Worm (Caenorhabditis elegans) whole organism, L1 larva: Measurements from ENCODE around the gene ZK666.1.

Source experiments
- C04F5.9 ChIP-seq: sonication (generic microtip); optimal IDR thresholded peaks from 2 replicates; lab custom pipeline; 2016; ENCODE audit warnings: missing genetic modification characterization, missing compliant biosample characterization
- C34B4.2 ChIP-seq: sonication (generic microtip); optimal IDR thresholded peaks from 2 replicates; lab custom pipeline; 2017; ENCODE audit warnings: mild to moderate bottlenecking, missing genetic modification characterization, missing compliant biosample characterization
- Y116A8C.19 ChIP-seq: sonication (generic microtip); optimal IDR thresholded peaks from 2 replicates; lab custom pipeline; 2016; ENCODE audit warnings: missing compliant biosample characterization, missing genetic modification characterization, borderline replicate concordance
- aha-1 ChIP-seq: fragments of 150-350 bp; optimal IDR thresholded peaks from 2 replicates; lab custom pipeline; 2014; ENCODE audit warnings: missing biosample characterization, missing genetic modification characterization
- aly-2 ChIP-seq: fragments of 150-350 bp; optimal IDR thresholded peaks from 2 replicates; lab custom pipeline; 2014; ENCODE audit warnings: missing biosample characterization, missing genetic modification characterization
- blmp-1 ChIP-seq: fragments of 150-350 bp; optimal IDR thresholded peaks from 2 replicates; lab custom pipeline; 2014; ENCODE audit warnings: missing biosample characterization, missing genetic modification characterization
- ceh-63 ChIP-seq: fragments of 200-800 bp; sonication (Bioruptor generic); optimal IDR thresholded peaks from 2 replicates; lab custom pipeline; 2018; ENCODE audit warnings: mild to moderate bottlenecking, missing genetic modification characterization, missing compliant biosample characterization
- ceh-8 ChIP-seq: fragments of 200-800 bp; sonication (Bioruptor generic); optimal IDR thresholded peaks from 2 replicates; lab custom pipeline; 2018; ENCODE audit warnings: mild to moderate bottlenecking, missing genetic modification characterization, moderate library complexity, missing compliant biosample characterization
- ceh-88 ChIP-seq: fragments of 200-800 bp; sonication (Bioruptor generic); IDR thresholded peaks from 2 replicates; pipeline ENCODE4 v1.3.6; 2022; ENCODE audit warnings: missing genetic modification characterization, missing compliant biosample characterization
- ceh-90 ChIP-seq: sonication (generic microtip); optimal IDR thresholded peaks from 2 replicates; lab custom pipeline; 2016; ENCODE audit warnings: missing genetic modification characterization, missing compliant biosample characterization
- efl-1 ChIP-seq, 4 experiments: fragments of 150-350 bp; optimal IDR thresholded peaks in 3 of 4; peaks in 1 of 4; 1 replicate in 1 of 4; 2 replicates in 3 of 4; lab custom pipeline; 2014; ENCODE audit warnings: missing biosample characterization in 2 of 4, missing genetic modification characterization in 2 of 4, missing genetic modification reagents in 2 of 4
- efl-3 ChIP-seq: fragments of 200-800 bp; sonication (Bioruptor generic); optimal IDR thresholded peaks from 2 replicates; lab custom pipeline; 2018; ENCODE audit warnings: mild to moderate bottlenecking, missing genetic modification characterization, missing compliant biosample characterization
- egl-13 ChIP-seq: sonication (generic microtip); optimal IDR thresholded peaks from 2 replicates; lab custom pipeline; 2016; ENCODE audit warnings: missing genotype, missing genetic modification reagents, missing genetic modification characterization, missing compliant biosample characterization
- egl-27 ChIP-seq, 2 experiments: fragments of 150-350 bp in 1 of 2; sonication (generic microtip); optimal IDR thresholded peaks; 3 replicates each; lab custom pipeline; 2017 to 2018; ENCODE audit warnings: missing biosample characterization in 2 of 2, missing genetic modification characterization in 2 of 2, missing genetic modification reagents in 2 of 2
- elt-3 ChIP-seq, 6 experiments: fragments of 150-350 bp in 1 of 6; sonication (generic microtip); optimal IDR thresholded peaks; 2 replicates each; lab custom pipeline; 2017 to 2018; ENCODE audit warnings: missing biosample characterization in 6 of 6, missing genetic modification characterization in 6 of 6, inconsistent platforms in 1 of 6
- ets-5 ChIP-seq: fragments of 200-800 bp; sonication (Bioruptor generic); IDR thresholded peaks from 2 replicates; pipeline ENCODE4 v1.3.6; 2022; ENCODE audit warnings: missing genetic modification characterization, missing compliant biosample characterization
- fkh-4 ChIP-seq: sonication (generic microtip); optimal IDR thresholded peaks from 2 replicates; lab custom pipeline; 2016; ENCODE audit warnings: missing compliant biosample characterization, missing genetic modification characterization, borderline replicate concordance
- fkh-8 ChIP-seq: sonication (generic microtip); optimal IDR thresholded peaks from 2 replicates; lab custom pipeline; 2016; ENCODE audit warnings: mild to moderate bottlenecking, missing genetic modification characterization, missing compliant biosample characterization
- hlh-17 ChIP-seq: fragments of 200-800 bp; sonication (Bioruptor generic); optimal IDR thresholded peaks from 2 replicates; lab custom pipeline; 2018; ENCODE audit warnings: missing genetic modification characterization, mild to moderate bottlenecking, missing compliant biosample characterization, moderate library complexity, borderline replicate concordance
- hpl-2 ChIP-seq: fragments of 150-350 bp; optimal IDR thresholded peaks from 2 replicates; lab custom pipeline; 2014; ENCODE audit warnings: missing biosample characterization, missing genetic modification reagents, missing genetic modification characterization
- lin-13 ChIP-seq: fragments of 150-350 bp; optimal IDR thresholded peaks from 2 replicates; lab custom pipeline; 2014; ENCODE audit warnings: missing biosample characterization, missing genetic modification reagents, missing genetic modification characterization
- lin-14 ChIP-seq: fragments of 200-800 bp; sonication (Bioruptor generic); optimal IDR thresholded peaks from 2 replicates; lab custom pipeline; 2018; ENCODE audit warnings: mild to moderate bottlenecking, missing genetic modification characterization, moderate library complexity, missing compliant biosample characterization
- lin-39 ChIP-seq: fragments of 150-350 bp; optimal IDR thresholded peaks from 2 replicates; lab custom pipeline; 2014; ENCODE audit warnings: missing biosample characterization, missing genetic modification reagents, missing genetic modification characterization
- mab-9 ChIP-seq: fragments of 200-800 bp; sonication (Bioruptor generic); IDR thresholded peaks from 2 replicates; pipeline ENCODE4 v1.3.6; 2022; ENCODE audit warnings: missing genetic modification reagents, missing genetic modification characterization, missing compliant biosample characterization
- mdl-1 ChIP-seq, 2 experiments: fragments of 150-350 bp; optimal IDR thresholded peaks; 2 replicates each; lab custom pipeline; 2014 to 2017; ENCODE audit warnings: missing biosample characterization in 2 of 2, missing genetic modification characterization in 2 of 2, inconsistent platforms in 1 of 2
- mep-1 ChIP-seq: fragments of 150-350 bp; optimal IDR thresholded peaks from 2 replicates; lab custom pipeline; 2014; ENCODE audit warnings: missing biosample characterization, missing genetic modification characterization
- nhr-11 ChIP-seq: fragments of 150-350 bp; optimal IDR thresholded peaks from 2 replicates; lab custom pipeline; 2014; ENCODE audit warnings: missing biosample characterization, missing genetic modification characterization
- nhr-19 ChIP-seq: fragments of 200-800 bp; sonication (Bioruptor generic); conservative IDR thresholded peaks from 2 replicates; pipeline ENCODE4 v1.3.6; 2022; ENCODE audit warnings: missing genetic modification characterization, missing compliant biosample characterization
- nhr-20 ChIP-seq: sonication (generic microtip); optimal IDR thresholded peaks from 2 replicates; lab custom pipeline; 2016; ENCODE audit warnings: mild to moderate bottlenecking, missing genetic modification characterization, missing compliant biosample characterization
- nhr-237 ChIP-seq: fragments of 150-350 bp; optimal IDR thresholded peaks from 2 replicates; lab custom pipeline; 2014; ENCODE audit warnings: missing biosample characterization, missing genetic modification characterization
- nhr-28 ChIP-seq: fragments of 150-350 bp; optimal IDR thresholded peaks from 2 replicates; lab custom pipeline; 2014; ENCODE audit warnings: missing biosample characterization, missing genetic modification characterization
- nhr-71 ChIP-seq: sonication (generic microtip); optimal IDR thresholded peaks from 2 replicates; lab custom pipeline; 2016; ENCODE audit warnings: mild to moderate bottlenecking, missing genetic modification characterization, moderate library complexity, missing compliant biosample characterization
- nhr-76 ChIP-seq: sonication (generic microtip); optimal IDR thresholded peaks from 2 replicates; lab custom pipeline; 2017; ENCODE audit warnings: missing biosample characterization, missing genetic modification characterization
- nhr-77 ChIP-seq: fragments of 150-350 bp; optimal IDR thresholded peaks from 2 replicates; lab custom pipeline; 2014; ENCODE audit warnings: missing biosample characterization, missing genetic modification characterization
- nhr-84 ChIP-seq: sonication (generic microtip); optimal IDR thresholded peaks from 2 replicates; lab custom pipeline; 2017; ENCODE audit warnings: missing biosample characterization, missing genetic modification characterization
- nhr-85 ChIP-seq: sonication (generic microtip); peaks from one replicate; lab custom pipeline; 2016; ENCODE audit warnings: missing genetic modification characterization, inconsistent platforms, missing compliant biosample characterization
- pag-3 ChIP-seq: sonication (generic microtip); optimal IDR thresholded peaks from 2 replicates; lab custom pipeline; 2017; ENCODE audit warnings: missing genetic modification characterization, mild to moderate bottlenecking, missing compliant biosample characterization, antibody characterized with exemption, borderline replicate concordance; ENCODE audit not compliant: insufficient read depth
- pax-3 ChIP-seq: fragments of 200-800 bp; sonication (Bioruptor generic); optimal IDR thresholded peaks from 2 replicates; lab custom pipeline; 2018; ENCODE audit warnings: mild to moderate bottlenecking, missing genetic modification characterization, moderate library complexity, missing compliant biosample characterization
- pqm-1 ChIP-seq: sonication (generic microtip); optimal IDR thresholded peaks from 3 replicates; lab custom pipeline; 2017; ENCODE audit warnings: missing biosample characterization, missing genetic modification characterization
- rnt-1 ChIP-seq: sonication (generic microtip); optimal IDR thresholded peaks from 2 replicates; lab custom pipeline; 2016; ENCODE audit warnings: mild to moderate bottlenecking, missing genetic modification characterization, moderate library complexity, missing compliant biosample characterization
- skn-1 ChIP-seq: fragments of 150-350 bp; optimal IDR thresholded peaks from 2 replicates; lab custom pipeline; 2014; ENCODE audit warnings: missing biosample characterization, missing genetic modification characterization
- snu-23 ChIP-seq: sonication (generic microtip); optimal IDR thresholded peaks from 2 replicates; lab custom pipeline; 2016; ENCODE audit warnings: missing genetic modification characterization, missing compliant biosample characterization
- sptf-1 ChIP-seq: fragments of 150-350 bp; optimal IDR thresholded peaks from 2 replicates; lab custom pipeline; 2014; ENCODE audit warnings: missing biosample characterization, missing genetic modification characterization
- swsn-7 ChIP-seq: sonication (generic microtip); optimal IDR thresholded peaks from 2 replicates; lab custom pipeline; 2016; ENCODE audit warnings: missing genetic modification characterization, missing compliant biosample characterization
- tbx-2 ChIP-seq: sonication (generic microtip); optimal IDR thresholded peaks from 2 replicates; lab custom pipeline; 2016; ENCODE audit warnings: missing genetic modification characterization, missing compliant biosample characterization
- unc-98 ChIP-seq: fragments of 200-800 bp; sonication (Bioruptor generic); IDR thresholded peaks from 2 replicates; pipeline ENCODE4 v1.3.6; 2022; ENCODE audit warnings: missing genetic modification characterization, missing compliant biosample characterization
- zag-1 ChIP-seq: fragments of 150-350 bp; optimal IDR thresholded peaks from 2 replicates; lab custom pipeline; 2014; ENCODE audit warnings: missing biosample characterization, missing genetic modification characterization
- ztf-11 ChIP-seq, 2 experiments: sonication (generic microtip); optimal IDR thresholded peaks; 2 replicates each; lab custom pipeline; 2016 to 2017; ENCODE audit warnings: missing genetic modification characterization in 2 of 2, missing biosample characterization in 1 of 2, missing compliant biosample characterization in 1 of 2

The ZK666.1 gene

ce11 chrII:10471247-10471646 lies at the start of gene ZK666.1:
ZK666.1 (minus strand) TSS chrII:10471347.
- TF ChIP-seq nhr-71 (tag; lab: Kevin White, UChicago) (no peak), egl-13 (tag; lab: Kevin White, UChicago) (no peak), ceh-63 (GFP tag; lab: Kevin White, UChicago) (no peak)

ce11 chrII:10519863-10520262 lies 48.7 kb upstream of the ZK666.1 start:
- TF ChIP-seq efl-1 (optimal IDR thresholded peaks at IDR 0.05; lab: Kevin White, UChicago): no peak
- TF ChIP-seq efl-1 (GFP tag; optimal IDR thresholded peaks at IDR 0.05 in 1 of 2; lab: Kevin White, UChicago): peak in 1 of 2 experiments; percentile 63
- no peak for TF ChIP-seq nhr-76 (tag; lab: Kevin White, UChicago)
- TF ChIP-seq mep-1 (tag; lab: Kevin White, UChicago): no peak
- TF ChIP-seq, all 84 proteins: peak for 1

ce11 chrII:10519017-10519416 lies 47.9 kb upstream of the ZK666.1 start, which contains the start of gene F59B10.4:
F59B10.4 (minus strand) TSS chrII:10519117.
- TF ChIP-seq C04F5.9 (tag; lab: Kevin White, UChicago): no peak
- no peak for TF ChIP-seq mab-9 (GFP tag; lab: Robert Waterston, UW)
- no peak for TF ChIP-seq pag-3
- TF ChIP-seq sptf-1 (tag; lab: Kevin White, UChicago): no peak
- TF ChIP-seq C34B4.2: no peak
- no peak for TF ChIP-seq lin-13 (GFP tag; lab: Kevin White, UChicago)
- no peak for TF ChIP-seq rnt-1 (tag; lab: Kevin White, UChicago)
- no peak for TF ChIP-seq lin-39 (tag; lab: Kevin White, UChicago)
- TF ChIP-seq efl-1 (optimal IDR thresholded peaks at IDR 0.05; lab: Kevin White, UChicago): no peak
- TF ChIP-seq efl-1 (GFP tag; optimal IDR thresholded peaks at IDR 0.05 in 1 of 2; lab: Kevin White, UChicago): no peak
- no peak for TF ChIP-seq ceh-90 (tag; lab: Kevin White, UChicago)
- TF ChIP-seq Y116A8C.19 (tag; lab: Kevin White, UChicago): no peak
- TF ChIP-seq fkh-4: no peak
- peak; percentile 7 for TF ChIP-seq nhr-71 (tag; lab: Kevin White, UChicago)
- TF ChIP-seq unc-98: no peak
- TF ChIP-seq lin-14 (GFP tag; lab: Kevin White, UChicago): peak; percentile 15
- no peak for TF ChIP-seq ets-5 (GFP tag; lab: Robert Waterston, UW)
- TF ChIP-seq tbx-2: no peak
- TF ChIP-seq ceh-8 (GFP tag; lab: Kevin White, UChicago): no peak
- TF ChIP-seq zag-1: no peak
- no peak for TF ChIP-seq pqm-1 (tag; lab: Kevin White, UChicago)
- TF ChIP-seq ceh-88 (GFP tag; lab: Robert Waterston, UW): no peak
- TF ChIP-seq swsn-7 (tag; lab: Kevin White, UChicago): no peak
- TF ChIP-seq efl-3: no peak
- TF ChIP-seq pax-3 (tag; lab: Kevin White, UChicago): no peak
- no peak for TF ChIP-seq nhr-19 (GFP tag; lab: Robert Waterston, UW)
- TF ChIP-seq elt-3 (tag; optimal IDR thresholded peaks at IDR 0.05; lab: Kevin White, UChicago): peak in 1 of 6 experiments; percentile 8
- TF ChIP-seq nhr-20 (tag; lab: Kevin White, UChicago): peak; percentile 8
- no peak for TF ChIP-seq nhr-84 (tag; lab: Kevin White, UChicago)
- no peak for TF ChIP-seq hlh-17
- TF ChIP-seq aha-1 (tag; lab: Kevin White, UChicago): no peak
- TF ChIP-seq snu-23 (GFP tag; lab: Kevin White, UChicago): peak; percentile 2
- no peak for TF ChIP-seq nhr-28
- no peak for TF ChIP-seq nhr-77
- peak; percentile 16 for TF ChIP-seq blmp-1 (tag; lab: Kevin White, UChicago)
- TF ChIP-seq ztf-11 (tag; optimal IDR thresholded peaks at IDR 0.05; lab: Kevin White, UChicago): no peak
- no peak for TF ChIP-seq mdl-1 (tag; optimal IDR thresholded peaks at IDR 0.05; lab: Kevin White, UChicago)
- TF ChIP-seq nhr-237 (tag; lab: Kevin White, UChicago): no peak
- TF ChIP-seq hpl-2 (GFP tag; lab: Kevin White, UChicago): no peak
- no peak for TF ChIP-seq aly-2 (tag; lab: Kevin White, UChicago)
- TF ChIP-seq nhr-11 (tag; lab: Kevin White, UChicago): no peak
- TF ChIP-seq fkh-8 (tag; lab: Kevin White, UChicago): no peak
- no peak for TF ChIP-seq egl-27 (tag; optimal IDR thresholded peaks at IDR 0.05; lab: Kevin White, UChicago)
- TF ChIP-seq skn-1 (tag; lab: Kevin White, UChicago): no peak
- peak; percentile 84 for TF ChIP-seq nhr-85 (tag; lab: Kevin White, UChicago)
